Worm (Caenorhabditis elegans) whole organism, young adult: Measurements from ENCODE around the gene tag-151.

Experiments used
- akir-1 ChIP-seq: fragments of 200-800 bp; sonication (Bioruptor generic); optimal IDR thresholded peaks from 2 replicates; lab custom pipeline; 2018; ENCODE audit warnings: mild to moderate bottlenecking, missing genetic modification characterization, moderate library complexity, missing compliant biosample characterization
- egl-44 ChIP-seq: fragments of 200-800 bp; sonication (Bioruptor generic); IDR thresholded peaks from 2 replicates; pipeline ENCODE4 v1.3.6; 2022; ENCODE audit warnings: missing genetic modification reagents, missing genetic modification characterization, missing compliant biosample characterization
- lin-26 ChIP-seq: fragments of 200-800 bp; sonication (Bioruptor generic); IDR thresholded peaks from 2 replicates; pipeline ENCODE4 v1.3.6; 2022; ENCODE audit warnings: missing genetic modification reagents, missing genetic modification characterization, missing compliant biosample characterization
- pha-4 ChIP-seq: fragments of 150-350 bp; sonication (generic microtip); optimal IDR thresholded peaks from 2 replicates; lab custom pipeline; 2014; ENCODE audit warnings: missing biosample characterization, missing genetic modification reagents, missing genetic modification characterization
- snpc-1.1 ChIP-seq: sonication (generic microtip); optimal IDR thresholded peaks from 2 replicates; lab custom pipeline; 2017; ENCODE audit warnings: missing genetic modification characterization, mild to moderate bottlenecking, missing compliant biosample characterization, antibody characterized with exemption, moderate library complexity, missing genotype, missing genetic modification reagents; ENCODE audit not compliant: insufficient read depth
- somi-1 ChIP-seq: fragments of 200-800 bp; sonication (Bioruptor generic); optimal IDR thresholded peaks from 2 replicates; lab custom pipeline; 2018; ENCODE audit warnings: mild to moderate bottlenecking, missing genetic modification characterization, missing compliant biosample characterization
- ztf-26 ChIP-seq: sonication (generic microtip); optimal IDR thresholded peaks from 2 replicates; lab custom pipeline; 2017; ENCODE audit warnings: missing genetic modification characterization, missing compliant biosample characterization

Gene tag-151

ce11 chrII:4762574-4763285 is 52.7 kb downstream of the tag-151 start, which contains the start of gene F26G1.2:
TSS of gene F26G1.2 (plus strand) at chrII:4763081.
- no peak for TF ChIP-seq snpc-1.1 (tag; lab: Kevin White, UChicago)
- no peak for TF ChIP-seq akir-1 (GFP tag; lab: Kevin White, UChicago)
- peak; percentile 47; the same call in 1 of the 2 replicates for TF ChIP-seq lin-26 (GFP tag; lab: Robert Waterston, UW)
- TF ChIP-seq pha-4 (tag; lab: Kevin White, UChicago): no peak
- TF ChIP-seq somi-1 (GFP tag; lab: Kevin White, UChicago): no peak
- no peak for TF ChIP-seq egl-44 (GFP tag; lab: Robert Waterston, UW)
- peak; percentile 11 for TF ChIP-seq ztf-26 (tag; lab: Kevin White, UChicago)
